Worm (Caenorhabditis elegans) whole organism, young adult: ENCODE results near the gene snai-1.

ENCODE experiments used
- B0035.1 ChIP-seq: sonication (generic microtip); optimal IDR thresholded peaks from 2 replicates; lab custom pipeline; 2016; ENCODE audit warnings: missing genetic modification characterization, mild to moderate bottlenecking, missing compliant biosample characterization, missing genotype, missing genetic modification reagents
- B0261.1 ChIP-seq: sonication (generic microtip); optimal IDR thresholded peaks from 2 replicates; lab custom pipeline; 2016; ENCODE audit warnings: mild to moderate bottlenecking, missing genetic modification characterization, moderate library complexity, missing compliant biosample characterization
- D2030.7 ChIP-seq: fragments of 200-800 bp; sonication (Bioruptor generic); IDR thresholded peaks from 2 replicates; pipeline ENCODE4 v1.3.6; 2022; ENCODE audit warnings: missing genetic modification reagents, missing genetic modification characterization, missing compliant biosample characterization
- F23B12.7 ChIP-seq: sonication (generic microtip); optimal IDR thresholded peaks from 2 replicates; lab custom pipeline; 2017; ENCODE audit warnings: missing genetic modification characterization, mild to moderate bottlenecking, missing compliant biosample characterization, antibody characterized with exemption, moderate library complexity; ENCODE audit not compliant: insufficient read depth
- K11D2.4 ChIP-seq: fragments of 200-800 bp; sonication (Bioruptor generic); IDR thresholded peaks from 2 replicates; pipeline ENCODE4 v1.3.6; 2022; ENCODE audit warnings: missing genetic modification reagents, missing genetic modification characterization, missing compliant biosample characterization
- atf-7 ChIP-seq: sonication (generic microtip); optimal IDR thresholded peaks from 2 replicates; lab custom pipeline; 2017; ENCODE audit warnings: mild to moderate bottlenecking, missing genetic modification characterization, missing compliant biosample characterization
- athp-1 ChIP-seq: sonication (generic microtip); optimal IDR thresholded peaks from 2 replicates; lab custom pipeline; 2017; ENCODE audit warnings: mild to moderate bottlenecking, missing genetic modification characterization, missing compliant biosample characterization
- attf-3 ChIP-seq: fragments of 200-800 bp; sonication (Bioruptor generic); conservative IDR thresholded peaks from 2 replicates; pipeline ENCODE4 v1.3.6; 2022; ENCODE audit warnings: missing genetic modification reagents, missing genetic modification characterization, missing compliant biosample characterization
- bed-2 ChIP-seq: fragments of 200-800 bp; sonication (Bioruptor generic); IDR thresholded peaks from 2 replicates; pipeline ENCODE4 v1.3.6; 2022; ENCODE audit warnings: missing genetic modification reagents, missing genetic modification characterization, missing compliant biosample characterization
- cebp-2 ChIP-seq: fragments of 200-800 bp; sonication (Bioruptor generic); IDR thresholded peaks from 2 replicates; pipeline ENCODE4 v1.3.6; 2022; ENCODE audit warnings: missing genetic modification characterization, missing compliant biosample characterization
- ceh-27 ChIP-seq: fragments of 200-800 bp; sonication (Bioruptor generic); optimal IDR thresholded peaks from 2 replicates; lab custom pipeline; 2018; ENCODE audit warnings: mild to moderate bottlenecking, missing genetic modification characterization, moderate library complexity, missing compliant biosample characterization
- ceh-58 ChIP-seq: fragments of 200-800 bp; sonication (Bioruptor generic); IDR thresholded peaks from 2 replicates; pipeline ENCODE4 v1.3.6; 2022; ENCODE audit warnings: missing genetic modification characterization, missing compliant biosample characterization
- chd-7 ChIP-seq: sonication (generic microtip); optimal IDR thresholded peaks from 2 replicates; lab custom pipeline; 2016; ENCODE audit warnings: mild to moderate bottlenecking, missing genetic modification characterization, moderate library complexity, missing compliant biosample characterization
- die-1 ChIP-seq: sonication (generic microtip); optimal IDR thresholded peaks from 2 replicates; lab custom pipeline; 2016; ENCODE audit warnings: missing genotype, mild to moderate bottlenecking, missing genetic modification characterization, missing compliant biosample characterization
- dpff-1 ChIP-seq: sonication (generic microtip); optimal IDR thresholded peaks from 2 replicates; lab custom pipeline; 2017; ENCODE audit warnings: mild to moderate bottlenecking, missing genetic modification characterization, missing compliant biosample characterization
- dpl-1 ChIP-seq: fragments of 150-350 bp; optimal IDR thresholded peaks from 2 replicates; lab custom pipeline; 2014; ENCODE audit warnings: missing biosample characterization, missing genetic modification reagents, missing genetic modification characterization
- gei-17 ChIP-seq: fragments of 200-800 bp; sonication (Bioruptor generic); optimal IDR thresholded peaks from 2 replicates; lab custom pipeline; 2018; ENCODE audit warnings: mild to moderate bottlenecking, missing genetic modification characterization, missing compliant biosample characterization
- hmg-1.2 ChIP-seq: fragments of 200-800 bp; sonication (Bioruptor generic); IDR thresholded peaks from 2 replicates; pipeline ENCODE4 v1.3.6; 2022; ENCODE audit warnings: missing genetic modification reagents, missing genetic modification characterization, missing compliant biosample characterization
- hsf-1 ChIP-seq: fragments of 200-800 bp; sonication (Bioruptor generic); IDR thresholded peaks from 2 replicates; pipeline ENCODE4 v1.3.6; 2022; ENCODE audit warnings: missing genetic modification reagents, missing genetic modification characterization, missing compliant biosample characterization
- lin-35 ChIP-seq, 3 experiments: fragments of 150-350 bp in 2 of 3; sonication (generic microtip) in 1 of 3; optimal IDR thresholded peaks; 2 replicates each; lab custom pipeline; 2014 to 2018; ENCODE audit warnings: missing biosample characterization in 3 of 3, missing genetic modification characterization in 3 of 3, missing genetic modification reagents in 3 of 3
- lin-54 ChIP-seq: fragments of 200-800 bp; sonication (Bioruptor generic); optimal IDR thresholded peaks from 2 replicates; lab custom pipeline; 2018; ENCODE audit warnings: mild to moderate bottlenecking, missing genetic modification characterization, missing compliant biosample characterization
- mes-4 ChIP-seq: sonication (generic microtip); optimal IDR thresholded peaks from 2 replicates; lab custom pipeline; 2016; ENCODE audit warnings: missing genotype, missing genetic modification characterization, missing compliant biosample characterization
- nfyb-1 ChIP-seq: fragments of 200-800 bp; sonication (Bioruptor generic); IDR thresholded peaks from 2 replicates; pipeline ENCODE4 v1.3.6; 2022; ENCODE audit warnings: missing genetic modification reagents, missing genetic modification characterization, missing compliant biosample characterization
- nhr-120 ChIP-seq: fragments of 200-800 bp; sonication (Bioruptor generic); IDR thresholded peaks from 2 replicates; pipeline ENCODE4 v1.3.6; 2022; ENCODE audit warnings: missing genetic modification characterization, missing compliant biosample characterization
- rcor-1 ChIP-seq: fragments of 200-800 bp; sonication (Bioruptor generic); IDR thresholded peaks from 2 replicates; pipeline ENCODE4 v1.3.6; 2022; ENCODE audit warnings: missing genetic modification reagents, missing genetic modification characterization, missing compliant biosample characterization
- rec-8 ChIP-seq, 2 experiments: sonication (generic microtip); optimal IDR thresholded peaks; 2 replicates each; lab custom pipeline; 2016; ENCODE audit warnings: mild to moderate bottlenecking in 2 of 2, missing genetic modification characterization in 2 of 2, missing genetic modification reagents in 2 of 2, missing genotype in 2 of 2, missing biosample characterization in 1 of 2, missing compliant biosample characterization in 1 of 2, moderate library complexity in 1 of 2
- sea-2 ChIP-seq: fragments of 200-800 bp; sonication (Bioruptor generic); IDR thresholded peaks from 2 replicates; pipeline ENCODE4 v1.3.6; 2022; ENCODE audit warnings: missing genetic modification characterization, missing compliant biosample characterization
- snpc-3.4 ChIP-seq: sonication (generic microtip); optimal IDR thresholded peaks from 2 replicates; lab custom pipeline; 2017; ENCODE audit warnings: missing genetic modification characterization, mild to moderate bottlenecking, missing compliant biosample characterization, antibody characterized with exemption, moderate library complexity, missing genotype, missing genetic modification reagents
- snpc-4 ChIP-seq, 5 experiments: fragments of 150-350 bp in 1 of 5; sonication (generic microtip) in 4 of 5; optimal IDR thresholded peaks; 2 replicates each; lab custom pipeline; 2014 to 2018; ENCODE audit warnings: missing genetic modification characterization in 5 of 5, missing biosample characterization in 3 of 5, antibody characterized with exemption in 2 of 5, mild to moderate bottlenecking in 2 of 5, missing compliant biosample characterization in 2 of 5, missing genotype in 2 of 5, moderate library complexity in 2 of 5, missing genetic modification reagents in 1 of 5
- ztf-25 ChIP-seq: fragments of 200-800 bp; sonication (Bioruptor generic); IDR thresholded peaks from 2 replicates; pipeline ENCODE4 v1.3.6; 2022; ENCODE audit warnings: missing genetic modification reagents, missing genetic modification characterization, missing compliant biosample characterization
- ztf-3 ChIP-seq: fragments of 200-800 bp; sonication (Bioruptor generic); optimal IDR thresholded peaks from 2 replicates; lab custom pipeline; 2018; ENCODE audit warnings: mild to moderate bottlenecking, missing genetic modification characterization, missing compliant biosample characterization
- ztf-6 ChIP-seq: fragments of 200-800 bp; sonication (Bioruptor generic); IDR thresholded peaks from 2 replicates; pipeline ENCODE4 v1.3.6; 2022; ENCODE audit warnings: missing genetic modification reagents, missing genetic modification characterization, missing compliant biosample characterization

Gene snai-1

ce11 chrIV:307205-307604 lies 6.3 kb downstream of the snai-1 start, which contains the start of gene swt-1 (continued):
- TF ChIP-seq B0261.1 (tag; lab: Kevin White, UChicago) (no peak), dpl-1 (no peak), mes-4 (tag; lab: Kevin White, UChicago) (no peak), sea-2 (GFP tag; lab: Robert Waterston, UW) (no peak), die-1 (tag; lab: Kevin White, UChicago) (no peak), ztf-6 (GFP tag; lab: Robert Waterston, UW) (no peak), attf-3 (GFP tag; lab: Robert Waterston, UW) (no peak)
- TF ChIP-seq, all 124 proteins: peak for 0

- TF ChIP-seq nhr-120 (no peak), gei-17 (GFP tag; lab: Kevin White, UChicago) (no peak), dpff-1 (tag; lab: Kevin White, UChicago) (no peak), cebp-2 (GFP tag; lab: Robert Waterston, UW) (no peak), hmg-1.2 (peak; percentile 72; the same call in 1 of the 2 replicates), snpc-3.4 (tag; lab: Kevin White, UChicago) (no peak), lin-35 (GFP tag; optimal IDR thresholded peaks at IDR 0.05; lab: Kevin White, UChicago) (peak in 1 of 3 experiments; percentile 8), attf-3 (GFP tag; lab: Robert Waterston, UW) (no peak), ztf-25 (GFP tag; lab: Robert Waterston, UW) (0 out of 2 replicates have a peak, but pooled peaks have one; percentile 18), ceh-27 (GFP tag; lab: Kevin White, UChicago) (peak; percentile 15)
Observed at ce11 chrIV:306572-306971, 6.9 kb downstream of the snai-1 start.

- TF ChIP-seq chd-7 (tag; lab: Kevin White, UChicago) (no peak), hsf-1 (GFP tag; lab: Robert Waterston, UW) (no peak), ztf-25 (GFP tag; lab: Robert Waterston, UW) (no peak), athp-1 (tag; lab: Kevin White, UChicago) (no peak), lin-54 (GFP tag; lab: Kevin White, UChicago) (no peak), rcor-1 (GFP tag; lab: Robert Waterston, UW) (no peak), F23B12.7 (no peak), ztf-3 (GFP tag; lab: Kevin White, UChicago) (no peak), snpc-4 (GFP tag; optimal IDR thresholded peaks at IDR 0.05; lab: Kevin White, UChicago) (no peak), snpc-4 (tag; optimal IDR thresholded peaks at IDR 0.05; lab: Kevin White, UChicago) (no peak), bed-2 (GFP tag; lab: Robert Waterston, UW) (no peak), nfyb-1 (GFP tag; lab: Robert Waterston, UW) (no peak), D2030.7 (GFP tag; lab: Robert Waterston, UW) (no peak), gei-17 (GFP tag; lab: Kevin White, UChicago) (no peak), ceh-58 (GFP tag; lab: Robert Waterston, UW) (no peak)
Observed at ce11 chrIV:305101-305500, 8.4 kb downstream of the snai-1 start.

ce11 chrIV:303264-303663 lies 10.3 kb downstream of the snai-1 start:
- no peak for TF ChIP-seq B0035.1 (tag; lab: Kevin White, UChicago)
- no peak for TF ChIP-seq rec-8 (tag; optimal IDR thresholded peaks at IDR 0.05; lab: Kevin White, UChicago)
- TF ChIP-seq snpc-4 (GFP tag; optimal IDR thresholded peaks at IDR 0.05; lab: Kevin White, UChicago): no peak
- no peak for TF ChIP-seq snpc-4 (tag; optimal IDR thresholded peaks at IDR 0.05; lab: Kevin White, UChicago)
- no peak for TF ChIP-seq K11D2.4 (GFP tag; lab: Robert Waterston, UW)
- no peak for TF ChIP-seq ceh-58 (GFP tag; lab: Robert Waterston, UW)
- no peak for TF ChIP-seq atf-7
